Fruit fly (Drosophila melanogaster) whole organism, prepupa: Measurements from ENCODE around the gene CG43672.

Source experiments
- CG11294 ChIP-seq: fragments of 200-800 bp; sonication (Bioruptor generic); IDR thresholded peaks from 2 replicates; pipeline ENCODE4 v1.3.6; 2022; ENCODE audit warnings: missing biosample characterization, missing genetic modification characterization
- CG6854 ChIP-seq: fragments of 200-800 bp; sonication (Bioruptor generic); optimal IDR thresholded peaks from 2 replicates; lab custom pipeline; 2017; ENCODE audit warnings: missing biosample characterization, mild to moderate bottlenecking, missing genetic modification characterization
- OdsH ChIP-seq: fragments of 200-800 bp; sonication (Bioruptor generic); optimal IDR thresholded peaks from 3 replicates; lab custom pipeline; 2016; ENCODE audit warnings: missing biosample characterization, missing genetic modification characterization

DNA sequence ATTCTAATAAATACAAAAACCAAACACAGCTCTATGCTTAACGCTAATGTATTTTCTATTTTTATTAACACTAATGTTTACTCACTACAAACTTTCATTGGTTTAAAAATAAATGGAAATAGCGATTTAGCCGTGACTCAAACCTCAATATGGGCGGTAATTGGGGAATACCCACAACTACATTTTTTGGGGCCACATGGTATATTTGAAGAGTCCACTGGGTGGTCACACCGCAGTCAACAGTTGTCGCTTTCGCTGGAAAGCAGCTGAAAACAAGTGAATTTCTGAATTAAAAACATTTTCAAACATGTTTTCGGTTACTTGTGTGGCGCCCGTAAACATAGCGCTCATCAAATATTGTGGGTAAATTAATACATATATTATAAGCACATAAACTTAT lies 23.8 kb upstream of the CG43672 start, which contains the start of gene Mvd:
- TF ChIP-seq CG11294 (no peak), CG6854 (GFP tag; lab: Kevin White, UChicago) (no peak), OdsH (GFP tag; lab: Kevin White, UChicago) (no peak)
